Worm (Caenorhabditis elegans) whole organism, L4/young adult: ENCODE data around the gene W04G3.13.

ENCODE experiments used
- W03F9.2 ChIP-seq: fragments of 150-350 bp; optimal IDR thresholded peaks from 2 replicates; lab custom pipeline; 2014; ENCODE audit warnings: missing biosample characterization, missing genetic modification characterization
- dao-5 ChIP-seq: sonication (generic microtip); optimal IDR thresholded peaks from 2 replicates; lab custom pipeline; 2016; ENCODE audit warnings: missing genotype, missing genetic modification characterization, moderate library complexity, missing compliant biosample characterization
- him-1 ChIP-seq: sonication (generic microtip); optimal IDR thresholded peaks from 2 replicates; lab custom pipeline; 2016; ENCODE audit warnings: missing genotype, missing genetic modification reagents, missing genetic modification characterization, missing compliant biosample characterization

- TF ChIP-seq him-1 (tag; lab: Kevin White, UChicago) (no peak), dao-5 (tag; lab: Kevin White, UChicago) (no peak), W03F9.2 (no peak)
Observed at ce11 chrX:11053615-11054014, 26.0 kb downstream of the W04G3.13 start, which contains the start of gene C09F12.2.
